Worm (Caenorhabditis elegans) whole organism, young adult: ENCODE measurements around the gene T13H10.2.

Experiments used
- F10E7.11 ChIP-seq: sonication (generic microtip); optimal IDR thresholded peaks from 2 replicates; lab custom pipeline; 2017; ENCODE audit warnings: mild to moderate bottlenecking, missing genetic modification characterization, moderate library complexity, missing compliant biosample characterization
- F33H1.4 ChIP-seq: fragments of 200-800 bp; sonication (Bioruptor generic); IDR thresholded peaks from 2 replicates; pipeline ENCODE4 v1.3.6; 2022; ENCODE audit warnings: missing genetic modification reagents, missing genetic modification characterization, missing compliant biosample characterization
- F57C9.4 ChIP-seq: sonication (generic microtip); optimal IDR thresholded peaks from 2 replicates; lab custom pipeline; 2017; ENCODE audit warnings: mild to moderate bottlenecking, missing genetic modification characterization, missing compliant biosample characterization
- T07F8.4 ChIP-seq: sonication (generic microtip); optimal IDR thresholded peaks from 2 replicates; lab custom pipeline; 2016; ENCODE audit warnings: mild to moderate bottlenecking, missing genetic modification characterization, moderate library complexity, missing compliant biosample characterization
- T26A5.8 ChIP-seq: sonication (generic microtip); optimal IDR thresholded peaks from 2 replicates; lab custom pipeline; 2016; ENCODE audit warnings: missing genetic modification characterization, missing compliant biosample characterization
- Y95B8A.8 ChIP-seq: fragments of 200-800 bp; sonication (Bioruptor generic); IDR thresholded peaks from 2 replicates; pipeline ENCODE4 v1.3.6; 2022; ENCODE audit warnings: missing genetic modification reagents, missing genetic modification characterization, missing compliant biosample characterization
- akir-1 ChIP-seq: fragments of 200-800 bp; sonication (Bioruptor generic); optimal IDR thresholded peaks from 2 replicates; lab custom pipeline; 2018; ENCODE audit warnings: mild to moderate bottlenecking, missing genetic modification characterization, moderate library complexity, missing compliant biosample characterization
- ama-1 ChIP-seq, 3 experiments: fragments of 150-350 bp in 1 of 3; sonication (generic microtip) in 2 of 3; optimal IDR thresholded peaks; 2 replicates each; lab custom pipeline; 2014 to 2018; ENCODE audit warnings: missing biosample characterization in 2 of 3, missing genetic modification characterization in 2 of 3, missing genetic modification reagents in 2 of 3
- attf-3 ChIP-seq: fragments of 200-800 bp; sonication (Bioruptor generic); conservative IDR thresholded peaks from 2 replicates; pipeline ENCODE4 v1.3.6; 2022; ENCODE audit warnings: missing genetic modification reagents, missing genetic modification characterization, missing compliant biosample characterization
- attf-5 ChIP-seq: fragments of 200-800 bp; sonication (Bioruptor generic); optimal IDR thresholded peaks from 2 replicates; lab custom pipeline; 2018; ENCODE audit warnings: mild to moderate bottlenecking, missing genetic modification characterization, missing compliant biosample characterization
- bed-2 ChIP-seq: fragments of 200-800 bp; sonication (Bioruptor generic); IDR thresholded peaks from 2 replicates; pipeline ENCODE4 v1.3.6; 2022; ENCODE audit warnings: missing genetic modification reagents, missing genetic modification characterization, missing compliant biosample characterization
- ccch-3 ChIP-seq: fragments of 200-800 bp; sonication (Bioruptor generic); optimal IDR thresholded peaks from 2 replicates; lab custom pipeline; 2018; ENCODE audit warnings: mild to moderate bottlenecking, missing genetic modification characterization, missing compliant biosample characterization
- ceh-79 ChIP-seq: sonication (generic microtip); optimal IDR thresholded peaks from 2 replicates; lab custom pipeline; 2017; ENCODE audit warnings: mild to moderate bottlenecking, missing genetic modification characterization, missing compliant biosample characterization
- chd-7 ChIP-seq: sonication (generic microtip); optimal IDR thresholded peaks from 2 replicates; lab custom pipeline; 2016; ENCODE audit warnings: mild to moderate bottlenecking, missing genetic modification characterization, moderate library complexity, missing compliant biosample characterization
- dpl-1 ChIP-seq: fragments of 150-350 bp; optimal IDR thresholded peaks from 2 replicates; lab custom pipeline; 2014; ENCODE audit warnings: missing biosample characterization, missing genetic modification reagents, missing genetic modification characterization
- egrh-3 ChIP-seq: fragments of 200-800 bp; sonication (Bioruptor generic); IDR thresholded peaks from 2 replicates; pipeline ENCODE4 v1.3.6; 2022; ENCODE audit warnings: missing genetic modification reagents, missing genetic modification characterization, missing compliant biosample characterization
- ets-4 ChIP-seq: fragments of 200-800 bp; sonication (Bioruptor generic); optimal IDR thresholded peaks from 2 replicates; lab custom pipeline; 2018; ENCODE audit warnings: mild to moderate bottlenecking, missing genetic modification characterization, missing compliant biosample characterization
- hlh-26 ChIP-seq: fragments of 200-800 bp; sonication (Bioruptor generic); conservative IDR thresholded peaks from 2 replicates; pipeline ENCODE4 v1.3.6; 2022; ENCODE audit warnings: missing genetic modification reagents, missing genetic modification characterization, missing compliant biosample characterization
- lag-1 ChIP-seq: fragments of 200-800 bp; sonication (Bioruptor generic); IDR thresholded peaks from 2 replicates; pipeline ENCODE4 v1.3.6; 2022; ENCODE audit warnings: missing genetic modification reagents, missing genetic modification characterization, missing compliant biosample characterization
- lin-35 ChIP-seq, 3 experiments: fragments of 150-350 bp in 2 of 3; sonication (generic microtip) in 1 of 3; optimal IDR thresholded peaks; 2 replicates each; lab custom pipeline; 2014 to 2018; ENCODE audit warnings: missing biosample characterization in 3 of 3, missing genetic modification characterization in 3 of 3, missing genetic modification reagents in 3 of 3
- lsl-1 ChIP-seq: fragments of 200-800 bp; sonication (Bioruptor generic); optimal IDR thresholded peaks from 2 replicates; lab custom pipeline; 2018; ENCODE audit warnings: mild to moderate bottlenecking, missing genetic modification characterization, moderate library complexity, missing compliant biosample characterization
- madf-10 ChIP-seq: sonication (generic microtip); optimal IDR thresholded peaks from 2 replicates; lab custom pipeline; 2016; ENCODE audit warnings: mild to moderate bottlenecking, missing genetic modification characterization, missing compliant biosample characterization
- madf-3 ChIP-seq: fragments of 200-800 bp; sonication (Bioruptor generic); IDR thresholded peaks from 2 replicates; pipeline ENCODE4 v1.3.6; 2022; ENCODE audit warnings: missing genetic modification reagents, missing genetic modification characterization, missing compliant biosample characterization
- madf-6 ChIP-seq: fragments of 200-800 bp; sonication (Bioruptor generic); IDR thresholded peaks from 2 replicates; pipeline ENCODE4 v1.3.6; 2022; ENCODE audit warnings: missing genetic modification reagents, missing genetic modification characterization, missing compliant biosample characterization
- mcd-1 ChIP-seq: fragments of 200-800 bp; sonication (Bioruptor generic); IDR thresholded peaks from 2 replicates; pipeline ENCODE4 v1.3.6; 2022; ENCODE audit warnings: missing genetic modification reagents, missing genetic modification characterization, missing compliant biosample characterization
- mel-28 ChIP-seq: sonication (generic microtip); optimal IDR thresholded peaks from 2 replicates; lab custom pipeline; 2016; ENCODE audit warnings: borderline replicate concordance, mild to moderate bottlenecking, missing genetic modification characterization, missing compliant biosample characterization
- mxl-1 ChIP-seq: sonication (generic microtip); optimal IDR thresholded peaks from 2 replicates; lab custom pipeline; 2016; ENCODE audit warnings: missing genetic modification characterization, missing compliant biosample characterization
- nhr-90 ChIP-seq: sonication (generic microtip); optimal IDR thresholded peaks from 2 replicates; lab custom pipeline; 2016; ENCODE audit warnings: missing genotype, mild to moderate bottlenecking, missing genetic modification characterization, missing compliant biosample characterization
- pbrm-1 ChIP-seq: fragments of 200-800 bp; sonication (Bioruptor generic); IDR thresholded peaks from 2 replicates; pipeline ENCODE4 v1.3.6; 2022; ENCODE audit warnings: missing genetic modification reagents, missing genetic modification characterization, missing compliant biosample characterization
- pha-4 ChIP-seq: fragments of 150-350 bp; sonication (generic microtip); optimal IDR thresholded peaks from 2 replicates; lab custom pipeline; 2014; ENCODE audit warnings: missing biosample characterization, missing genetic modification reagents, missing genetic modification characterization
- rec-8 ChIP-seq, 2 experiments: sonication (generic microtip); optimal IDR thresholded peaks; 2 replicates each; lab custom pipeline; 2016; ENCODE audit warnings: mild to moderate bottlenecking in 2 of 2, missing genetic modification characterization in 2 of 2, missing genetic modification reagents in 2 of 2, missing genotype in 2 of 2, missing biosample characterization in 1 of 2, missing compliant biosample characterization in 1 of 2, moderate library complexity in 1 of 2
- rpc-1 ChIP-seq, 2 experiments: fragments of 150-350 bp in 1 of 2; sonication (generic microtip) in 1 of 2; optimal IDR thresholded peaks; 2 replicates each; lab custom pipeline; 2014 to 2018; ENCODE audit warnings: missing biosample characterization in 1 of 2, missing genetic modification characterization in 1 of 2, missing genetic modification reagents in 1 of 2, missing genotype in 1 of 2
- snpc-1.1 ChIP-seq: sonication (generic microtip); optimal IDR thresholded peaks from 2 replicates; lab custom pipeline; 2017; ENCODE audit warnings: missing genetic modification characterization, mild to moderate bottlenecking, missing compliant biosample characterization, antibody characterized with exemption, moderate library complexity, missing genotype, missing genetic modification reagents; ENCODE audit not compliant: insufficient read depth
- tlf-1 ChIP-seq: fragments of 200-800 bp; sonication (Bioruptor generic); optimal IDR thresholded peaks from 2 replicates; lab custom pipeline; 2018; ENCODE audit warnings: mild to moderate bottlenecking, missing genetic modification characterization, missing compliant biosample characterization
- unc-62 ChIP-seq: fragments of 150-350 bp; optimal IDR thresholded peaks from 2 replicates; lab custom pipeline; 2014; ENCODE audit warnings: missing biosample characterization, missing genetic modification reagents, missing genetic modification characterization
- xnd-1 ChIP-seq: sonication (generic microtip); optimal IDR thresholded peaks from 2 replicates; lab custom pipeline; 2016; ENCODE audit warnings: missing genotype, missing genetic modification reagents, missing genetic modification characterization, missing compliant biosample characterization
- ztf-18 ChIP-seq: sonication (generic microtip); optimal IDR thresholded peaks from 2 replicates; lab custom pipeline; 2016; ENCODE audit warnings: missing genotype, mild to moderate bottlenecking, missing genetic modification characterization, missing compliant biosample characterization
- ztf-26 ChIP-seq: sonication (generic microtip); optimal IDR thresholded peaks from 2 replicates; lab custom pipeline; 2017; ENCODE audit warnings: missing genetic modification characterization, missing compliant biosample characterization

T13H10.2 gene

DNA sequence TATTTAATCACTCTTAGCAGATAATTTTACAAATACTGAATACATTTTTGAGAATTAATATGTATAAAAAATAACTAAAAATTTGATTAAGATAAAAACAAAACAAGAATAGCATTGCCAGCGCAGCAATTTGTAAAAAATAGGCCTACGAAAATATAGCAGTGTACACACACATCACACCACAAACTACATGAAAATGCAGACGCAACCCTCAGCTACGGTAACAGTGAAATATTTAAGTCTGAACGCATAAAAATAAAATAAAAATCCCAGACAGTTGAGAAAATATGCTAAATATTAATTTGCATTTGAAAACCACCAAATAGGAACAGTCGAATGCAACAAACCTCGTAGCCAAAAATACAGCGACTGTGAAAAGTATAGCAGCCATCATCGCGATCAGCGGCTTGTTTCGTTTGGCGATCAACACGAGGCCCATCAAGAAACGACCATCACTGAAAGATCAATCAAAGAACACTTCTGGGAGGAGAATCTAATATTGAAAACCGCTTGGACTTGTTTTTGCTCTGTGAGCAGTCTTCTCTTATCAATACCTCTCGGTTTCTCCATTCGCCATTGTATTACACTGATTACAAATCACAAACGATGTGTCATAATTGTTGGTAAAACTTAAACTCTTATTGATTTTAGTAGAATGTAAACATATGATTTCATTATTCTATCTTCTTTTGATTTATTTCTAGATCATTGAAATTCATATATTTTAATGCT, 34.6 kb downstream of the T13H10.2 start, which contains the start of gene pyp-1 (continued):
- TF ChIP-seq rpc-1 (optimal IDR thresholded peaks at IDR 0.05; lab: Kevin White, UChicago): no peak
- TF ChIP-seq rpc-1 (tag; optimal IDR thresholded peaks at IDR 0.05; lab: Kevin White, UChicago): no peak
- no peak for TF ChIP-seq snpc-1.1 (tag; lab: Kevin White, UChicago)
- TF ChIP-seq T26A5.8 (tag; lab: Kevin White, UChicago): no peak
- no peak for TF ChIP-seq lag-1 (GFP tag; lab: Robert Waterston, UW)
- no peak for TF ChIP-seq unc-62 (GFP tag; lab: Kevin White, UChicago)
- TF ChIP-seq tlf-1 (GFP tag; lab: Kevin White, UChicago): no peak
- TF ChIP-seq chd-7 (tag; lab: Kevin White, UChicago): no peak
- TF ChIP-seq bed-2: no peak
- no peak for TF ChIP-seq ztf-26 (tag; lab: Kevin White, UChicago)
- TF ChIP-seq ccch-3: no peak
- TF ChIP-seq lsl-1: peak; percentile 89
- no peak for TF ChIP-seq F10E7.11 (tag; lab: Kevin White, UChicago)
- no peak for TF ChIP-seq rec-8 (tag; optimal IDR thresholded peaks at IDR 0.05; lab: Kevin White, UChicago)
- TF ChIP-seq akir-1: no peak
- TF ChIP-seq pbrm-1 (GFP tag; lab: Robert Waterston, UW): 0 out of 2 replicates have a peak, but pooled peaks have one; percentile 10
- no peak for TF ChIP-seq madf-3 (GFP tag; lab: Robert Waterston, UW)
- TF ChIP-seq madf-10 (tag; lab: Kevin White, UChicago): no peak
- no peak for TF ChIP-seq attf-5
- TF ChIP-seq ama-1 (optimal IDR thresholded peaks at IDR 0.05; lab: Kevin White, UChicago): no peak
- TF ChIP-seq ama-1 (GFP tag; optimal IDR thresholded peaks at IDR 0.05; lab: Kevin White, UChicago): no peak
- TF ChIP-seq pha-4 (tag; lab: Kevin White, UChicago): no peak
- TF ChIP-seq F33H1.4: peak; percentile 46; the same call in 1 of the 2 replicates
- peak; percentile 85 for TF ChIP-seq xnd-1 (tag; lab: Kevin White, UChicago)
- no peak for TF ChIP-seq mxl-1 (tag; lab: Kevin White, UChicago)
- 0 out of 2 replicates have a peak, but pooled peaks have one; percentile 4 for TF ChIP-seq mcd-1 (GFP tag; lab: Robert Waterston, UW)
- no peak for TF ChIP-seq mel-28 (tag; lab: Kevin White, UChicago)
- TF ChIP-seq Y95B8A.8: no peak
- TF ChIP-seq nhr-90 (tag; lab: Kevin White, UChicago): no peak
- peak; percentile 98 for TF ChIP-seq madf-6 (GFP tag; lab: Robert Waterston, UW)
- no peak for TF ChIP-seq egrh-3 (GFP tag; lab: Robert Waterston, UW)
- peak; percentile 23 for TF ChIP-seq dpl-1 (GFP tag; lab: Kevin White, UChicago)
- TF ChIP-seq hlh-26: no peak
- TF ChIP-seq F57C9.4: no peak
- TF ChIP-seq ets-4: no peak
- peak in 1 of 3 experiments; percentile 31 for TF ChIP-seq lin-35 (GFP tag; optimal IDR thresholded peaks at IDR 0.05; lab: Kevin White, UChicago)

DNA sequence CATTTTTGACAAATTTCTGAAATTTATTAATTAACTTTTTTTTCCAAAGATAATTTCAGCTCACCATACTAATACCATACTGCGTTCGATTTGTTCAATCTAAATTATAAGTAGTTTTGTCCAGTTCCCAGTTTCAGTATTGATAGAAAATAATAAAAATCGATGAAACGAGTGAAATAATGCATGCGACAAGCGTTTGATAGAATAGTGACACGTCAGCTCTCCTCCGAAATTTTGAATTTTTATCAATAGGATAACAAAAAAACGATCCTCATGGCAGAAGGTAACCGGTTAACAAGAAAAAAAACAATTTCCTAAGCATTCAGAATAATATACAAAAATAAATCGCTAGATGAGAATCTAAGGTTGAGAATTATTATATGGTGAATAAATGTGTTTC, 37.7 kb downstream of the T13H10.2 start, which contains the start of gene C47E12.3:
TSS of gene C47E12.3 (minus strand) at position 101 of the 400 bp plus-strand sequence.
- TF ChIP-seq unc-62 (GFP tag; lab: Kevin White, UChicago): no peak
- TF ChIP-seq ztf-18 (tag; lab: Kevin White, UChicago): no peak
- no peak for TF ChIP-seq ceh-79
- no peak for TF ChIP-seq T07F8.4
- TF ChIP-seq attf-3: no peak
- no peak for TF ChIP-seq bed-2
- TF ChIP-seq mxl-1 (tag; lab: Kevin White, UChicago): no peak
- no peak for TF ChIP-seq dpl-1 (GFP tag; lab: Kevin White, UChicago)
